Fruit fly (Drosophila melanogaster): Measurements from ENCODE around the gene CG13727.

DNA sequence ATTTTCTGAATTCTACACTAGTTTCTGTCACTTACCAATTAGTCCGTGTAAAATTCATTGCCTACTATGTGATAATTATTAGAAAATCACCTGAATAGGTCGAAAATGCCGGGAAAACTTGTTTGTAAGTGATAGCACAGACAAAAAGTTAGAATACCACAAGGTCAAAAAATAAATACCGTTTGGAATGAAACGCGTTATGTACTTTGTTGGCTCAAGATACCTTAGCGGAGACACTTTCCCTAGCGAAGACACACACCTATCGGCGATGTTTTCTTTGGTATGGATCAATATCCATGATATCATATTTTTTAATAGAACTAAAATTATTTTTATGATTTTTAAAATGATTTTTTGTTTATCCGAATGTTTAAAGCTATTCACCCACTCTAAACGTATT, 2.0 kb downstream of the CG13727 start, which contains the start of gene CG6479:
- TF ChIP-seq CG8478 (optimal IDR thresholded peaks at IDR 0.05) (no peak), CTCF (optimal IDR thresholded peaks at IDR 0.05) (peak; percentile 29 to 65)
